Fruit fly (Drosophila melanogaster) whole organism, embryonic: Measurements from ENCODE around the gene unc79.

Experiments
- Bdp1 ChIP-seq: fragments of 200-800 bp; sonication (Bioruptor generic); optimal IDR thresholded peaks from 3 replicates; lab custom pipeline; 2016; ENCODE audit warnings: missing biosample characterization, missing genetic modification characterization
- BtbVII ChIP-seq: fragments of 200-800 bp; sonication (Bioruptor generic); optimal IDR thresholded peaks from 3 replicates; lab custom pipeline; 2017; ENCODE audit warnings: missing biosample characterization, mild to moderate bottlenecking, missing genetic modification characterization
- C15 ChIP-seq: fragments of 200-800 bp; sonication (Bioruptor generic); IDR thresholded peaks from 3 replicates; pipeline ENCODE4 v1.3.6; 2022; ENCODE audit warnings: missing biosample characterization, missing genetic modification characterization
- CG12744 ChIP-seq: fragments of 200-800 bp; sonication (Bioruptor generic); optimal IDR thresholded peaks from 2 replicates; lab custom pipeline; 2016; ENCODE audit warnings: missing biosample characterization, missing genetic modification characterization
- CG13424 ChIP-seq: fragments of 200-800 bp; sonication (Bioruptor generic); optimal IDR thresholded peaks from 2 replicates; lab custom pipeline; 2019; ENCODE audit warnings: missing biosample characterization, mild to moderate bottlenecking, missing genetic modification characterization, moderate library complexity
- CG13624 ChIP-seq: fragments of 200-800 bp; sonication (Bioruptor generic); optimal IDR thresholded peaks from 2 replicates; lab custom pipeline; 2016; ENCODE audit warnings: missing biosample characterization, missing genetic modification characterization
- CG14441 ChIP-seq: fragments of 200-800 bp; sonication (Bioruptor generic); IDR thresholded peaks from 2 replicates; pipeline ENCODE4 v1.3.6; 2022; ENCODE audit warnings: missing biosample characterization, missing genetic modification characterization
- CG15073 ChIP-seq: fragments of 200-800 bp; sonication (Bioruptor generic); optimal IDR thresholded peaks from 2 replicates; lab custom pipeline; 2016; ENCODE audit warnings: missing biosample characterization, missing genetic modification characterization
- CG1529 ChIP-seq: fragments of 200-800 bp; sonication (Bioruptor generic); optimal IDR thresholded peaks from 3 replicates; lab custom pipeline; 2018; ENCODE audit warnings: missing biosample characterization, missing genetic modification characterization
- CG18599 ChIP-seq: fragments of 200-800 bp; sonication (Bioruptor generic); optimal IDR thresholded peaks from 3 replicates; lab custom pipeline; 2017; ENCODE audit warnings: missing biosample characterization, missing genetic modification characterization, mild to moderate bottlenecking, moderate library complexity, missing genetic modification reagents
- CG2120 ChIP-seq: fragments of 200-800 bp; sonication (Bioruptor generic); optimal IDR thresholded peaks from 3 replicates; lab custom pipeline; 2016; ENCODE audit warnings: missing biosample characterization, missing genetic modification characterization
- CG2129 ChIP-seq: fragments of 200-800 bp; sonication (Bioruptor generic); IDR thresholded peaks from 2 replicates; pipeline ENCODE4 v1.3.6; 2022; ENCODE audit warnings: missing biosample characterization, missing genetic modification characterization; ENCODE audit not compliant: partially characterized antibody
- CG30020 ChIP-seq: fragments of 200-800 bp; optimal IDR thresholded peaks from 2 replicates; lab custom pipeline; 2019; ENCODE audit warnings: missing biosample characterization, mild to moderate bottlenecking, missing genetic modification characterization, moderate library complexity
- CG31441 ChIP-seq: fragments of 200-800 bp; sonication (Bioruptor generic); IDR thresholded peaks from 2 replicates; pipeline ENCODE4 v1.3.6; 2022; ENCODE audit warnings: missing biosample characterization, missing genetic modification characterization
- CG3281 ChIP-seq: fragments of 200-800 bp; sonication (Bioruptor generic); optimal IDR thresholded peaks from 3 replicates; lab custom pipeline; 2017; ENCODE audit warnings: missing biosample characterization, mild to moderate bottlenecking, missing genetic modification characterization
- CG4424 ChIP-seq: fragments of 200-800 bp; sonication (Bioruptor generic); optimal IDR thresholded peaks from 3 replicates; lab custom pipeline; 2016; ENCODE audit warnings: missing biosample characterization, missing genetic modification characterization
- CG7357 ChIP-seq: fragments of 200-800 bp; sonication (Bioruptor generic); IDR thresholded peaks from 3 replicates; pipeline ENCODE4 v1.3.6; 2022; ENCODE audit warnings: missing biosample characterization, missing genetic modification characterization
- CG7786 ChIP-seq: fragments of 200-800 bp; sonication (Bioruptor generic); optimal IDR thresholded peaks from 2 replicates; lab custom pipeline; 2016; ENCODE audit warnings: missing biosample characterization, missing genetic modification characterization
- CG8924 ChIP-seq: fragments of 200-800 bp; optimal IDR thresholded peaks from 3 replicates; lab custom pipeline; 2019; ENCODE audit warnings: missing biosample characterization, mild to moderate bottlenecking, missing genetic modification characterization, moderate library complexity
- CG9817 ChIP-seq: fragments of 200-800 bp; sonication (Bioruptor generic); optimal IDR thresholded peaks from 2 replicates; lab custom pipeline; 2018; ENCODE audit warnings: missing biosample characterization, mild to moderate bottlenecking, missing genetic modification characterization, moderate library complexity
- CG9876 ChIP-seq: fragments of 200-800 bp; sonication (Bioruptor generic); optimal IDR thresholded peaks from 2 replicates; lab custom pipeline; 2016; ENCODE audit warnings: missing biosample characterization, missing genetic modification characterization
- Hmx ChIP-seq: fragments of 200-800 bp; sonication (Bioruptor generic); optimal IDR thresholded peaks from 2 replicates; lab custom pipeline; 2016; ENCODE audit warnings: missing biosample characterization, missing genetic modification characterization
- Hr51 ChIP-seq, 2 experiments: fragments of 200-800 bp; sonication (Bioruptor generic); optimal IDR thresholded peaks; 2 replicates in 1 of 2; 3 replicates in 1 of 2; lab custom pipeline; 2016 to 2018; ENCODE audit warnings: missing biosample characterization in 2 of 2, missing genetic modification characterization in 2 of 2, mild to moderate bottlenecking in 1 of 2, moderate library complexity in 1 of 2
- Med ChIP-seq: fragments of 200-800 bp; sonication (Bioruptor generic); peaks from one replicate; lab custom pipeline; 2016; ENCODE audit warnings: missing biosample characterization, missing genetic modification characterization, mild to moderate bottlenecking, inconsistent platforms, moderate library complexity
- NC2α ChIP-seq: fragments of 200-800 bp; sonication (Bioruptor generic); optimal IDR thresholded peaks from 2 replicates; lab custom pipeline; 2016; ENCODE audit warnings: missing biosample characterization, missing genetic modification characterization
- NK7.1 ChIP-seq: fragments of 200-800 bp; sonication (Bioruptor generic); optimal IDR thresholded peaks from 3 replicates; lab custom pipeline; 2016; ENCODE audit warnings: missing biosample characterization, missing genetic modification characterization
- Sry-β ChIP-seq: fragments of 200-800 bp; sonication (Bioruptor generic); optimal IDR thresholded peaks from 2 replicates; lab custom pipeline; 2018; ENCODE audit warnings: missing biosample characterization, mild to moderate bottlenecking, missing genetic modification characterization, moderate library complexity
- Ssrp ChIP-seq: fragments of 200-800 bp; sonication (Bioruptor generic); optimal IDR thresholded peaks from 2 replicates; lab custom pipeline; 2018; ENCODE audit warnings: missing biosample characterization, mild to moderate bottlenecking, missing genetic modification characterization, moderate library complexity
- cato ChIP-seq: fragments of 200-800 bp; sonication (Bioruptor generic); optimal IDR thresholded peaks from 2 replicates; lab custom pipeline; 2016; ENCODE audit warnings: missing biosample characterization, missing genetic modification characterization, borderline replicate concordance
- dmrt99B ChIP-seq: fragments of 200-800 bp; sonication (Bioruptor generic); optimal IDR thresholded peaks from 2 replicates; lab custom pipeline; 2018; ENCODE audit warnings: missing biosample characterization, mild to moderate bottlenecking, missing genetic modification characterization, moderate library complexity
- gce ChIP-seq: fragments of 200-800 bp; sonication (Bioruptor generic); IDR thresholded peaks from 3 replicates; pipeline ENCODE4 v1.3.6; 2022; ENCODE audit warnings: missing biosample characterization, missing genetic modification characterization
- h ChIP-seq: fragments of >200 bp; optimal IDR thresholded peaks from 2 replicates; lab custom pipeline; 2017
- hkb ChIP-seq, 2 experiments: fragments of 200-800 bp in 1 of 2; fragments of >200 bp in 1 of 2; sonication (Bioruptor generic) in 1 of 2; IDR thresholded peaks in 1 of 2; optimal IDR thresholded peaks in 1 of 2; 2 replicates each; pipeline versions ENCODE4 v1.3.6 to Lab custom; 2017 to 2022; ENCODE audit warnings: missing biosample characterization in 1 of 2, missing genetic modification characterization in 1 of 2
- jumu ChIP-seq: fragments of 200-800 bp; sonication (Bioruptor generic); optimal IDR thresholded peaks from 3 replicates; lab custom pipeline; 2016; ENCODE audit warnings: missing biosample characterization, missing genetic modification characterization
- kni ChIP-seq: fragments of 200-800 bp; sonication (Bioruptor generic); optimal IDR thresholded peaks from 3 replicates; lab custom pipeline; 2017; ENCODE audit warnings: mild to moderate bottlenecking, missing biosample characterization, missing genetic modification reagents, missing genetic modification characterization
- lab ChIP-seq: fragments of 200-800 bp; sonication (Bioruptor generic); optimal IDR thresholded peaks from 3 replicates; lab custom pipeline; 2017; ENCODE audit warnings: missing biosample characterization, missing genetic modification characterization, mild to moderate bottlenecking, moderate library complexity, missing genetic modification reagents
- mirr ChIP-seq: fragments of 200-800 bp; sonication (Bioruptor generic); optimal IDR thresholded peaks from 3 replicates; lab custom pipeline; 2018; ENCODE audit warnings: missing biosample characterization, mild to moderate bottlenecking, missing genetic modification characterization
- nau ChIP-seq: fragments of 200-800 bp; sonication (Bioruptor generic); optimal IDR thresholded peaks from 3 replicates; lab custom pipeline; 2017; ENCODE audit warnings: missing biosample characterization, mild to moderate bottlenecking, missing genetic modification characterization, missing genetic modification reagents
- prd ChIP-seq, 3 experiments: fragments of >200 bp in 2 of 3; fragments of 200-800 bp in 1 of 3; sonication (Bioruptor generic) in 1 of 3; optimal IDR thresholded peaks in 2 of 3; IDR thresholded peaks in 1 of 3; 2 replicates in 2 of 3; 3 replicates in 1 of 3; pipeline versions ENCODE4 v1.3.6 to Lab custom; 2017 to 2022; ENCODE audit warnings: missing biosample characterization in 1 of 3, missing genetic modification characterization in 1 of 3
- run ChIP-seq: fragments of 200-800 bp; sonication (Bioruptor generic); optimal IDR thresholded peaks from 3 replicates; lab custom pipeline; 2018; ENCODE audit warnings: missing biosample characterization, mild to moderate bottlenecking, missing genetic modification characterization
- sc ChIP-seq, 3 experiments: fragments of >200 bp in 2 of 3; fragments of 200-800 bp in 1 of 3; sonication (Bioruptor generic) in 1 of 3; optimal IDR thresholded peaks; 2 replicates in 2 of 3; 3 replicates in 1 of 3; lab custom pipeline; 2017; ENCODE audit warnings: mild to moderate bottlenecking in 1 of 3, missing biosample characterization in 1 of 3, missing genetic modification characterization in 1 of 3, missing genetic modification reagents in 1 of 3
- shn ChIP-seq: fragments of 200-800 bp; sonication (Bioruptor generic); optimal IDR thresholded peaks from 3 replicates; lab custom pipeline; 2016; ENCODE audit warnings: missing biosample characterization, missing genetic modification characterization
- so ChIP-seq: fragments of 200-800 bp; sonication (Bioruptor generic); IDR thresholded peaks from 3 replicates; pipeline ENCODE4 v1.3.6; 2022; ENCODE audit warnings: missing biosample characterization, missing genetic modification characterization
- stc ChIP-seq: fragments of 200-800 bp; sonication (Bioruptor generic); IDR thresholded peaks from 2 replicates; pipeline ENCODE4 v1.3.6; 2022; ENCODE audit warnings: missing biosample characterization, missing genetic modification characterization
- sug ChIP-seq: fragments of 200-800 bp; optimal IDR thresholded peaks from 2 replicates; lab custom pipeline; 2019; ENCODE audit warnings: missing biosample characterization, mild to moderate bottlenecking, missing genetic modification characterization, moderate library complexity
- tin ChIP-seq: fragments of 200-800 bp; sonication (Bioruptor generic); optimal IDR thresholded peaks from 3 replicates; lab custom pipeline; 2016; ENCODE audit warnings: missing biosample characterization, missing genetic modification characterization
- tup ChIP-seq: fragments of 200-800 bp; sonication (Bioruptor generic); optimal IDR thresholded peaks from 2 replicates; lab custom pipeline; 2016; ENCODE audit warnings: missing biosample characterization, mild to moderate bottlenecking, missing genetic modification characterization, moderate library complexity
- usp ChIP-seq: fragments of >200 bp; optimal IDR thresholded peaks from 2 replicates; lab custom pipeline; 2017; ENCODE audit warnings: missing biosample characterization, missing genetic modification characterization
- wek ChIP-seq: fragments of 200-800 bp; sonication (Bioruptor generic); optimal IDR thresholded peaks from 3 replicates; lab custom pipeline; 2018; ENCODE audit warnings: missing biosample characterization, mild to moderate bottlenecking, missing genetic modification characterization, moderate library complexity

The unc79 gene

dm6 chr3R:19181214-19181613 is 64.7 kb downstream of the unc79 start (continued):
- TF ChIP-seq CG7786: no peak
- TF ChIP-seq mirr (GFP tag; lab: Kevin White, UChicago): no peak
- TF ChIP-seq dmrt99B (tag; lab: Kevin White, UChicago): peak; percentile 64
- TF ChIP-seq Med (GFP tag; lab: Kevin White, UChicago): peak; percentile 63
- TF ChIP-seq Hmx (GFP tag; lab: Kevin White, UChicago): no peak
- no peak for TF ChIP-seq nau (GFP tag; lab: Kevin White, UChicago)
- TF ChIP-seq hkb (optimal IDR thresholded peaks at IDR 0.05; lab: Kevin White, UChicago): no peak
- TF ChIP-seq hkb (GFP tag; IDR thresholded peaks at IDR 0.05; lab: Robert Waterston, UW): peak; percentile 47
- peak; percentile 31 for TF ChIP-seq CG18599 (GFP tag; lab: Kevin White, UChicago)
- TF ChIP-seq CG2120 (GFP tag; lab: Kevin White, UChicago): peak; percentile 12
- TF ChIP-seq Hr51 (GFP tag; optimal IDR thresholded peaks at IDR 0.05; lab: Kevin White, UChicago): peak in 1 of 2 experiments; percentile 66
- TF ChIP-seq sug (tag; lab: Kevin White, UChicago): no peak
- no peak for TF ChIP-seq lab (GFP tag; lab: Kevin White, UChicago)
- TF ChIP-seq BtbVII (GFP tag; lab: Kevin White, UChicago): no peak
- peak; percentile 30 for TF ChIP-seq Ssrp
- peak; percentile 5 for TF ChIP-seq CG8924 (tag; lab: Kevin White, UChicago)
- peak; percentile 28 for TF ChIP-seq CG13424 (tag; lab: Kevin White, UChicago)
- no peak for TF ChIP-seq CG13624 (GFP tag; lab: Kevin White, UChicago)
- no peak for TF ChIP-seq kni (GFP tag; lab: Kevin White, UChicago)
- TF ChIP-seq CG2129: no peak
- TF ChIP-seq h (lab: Kevin White, UChicago): no peak
- TF ChIP-seq Sry-β (GFP tag; lab: Kevin White, UChicago): no peak
- TF ChIP-seq CG14441 (GFP tag; lab: Robert Waterston, UW): 0 out of 2 replicates have a peak, but pooled peaks have one; percentile 16
- no peak for TF ChIP-seq NC2α
- TF ChIP-seq CG12744 (GFP tag; lab: Kevin White, UChicago): no peak
- no peak for TF ChIP-seq CG15073
- no peak for TF ChIP-seq gce (GFP tag; lab: Robert Waterston, UW)
- TF ChIP-seq CG4424 (GFP tag; lab: Kevin White, UChicago): no peak
- TF ChIP-seq sc (optimal IDR thresholded peaks at IDR 0.05; lab: Kevin White, UChicago): no peak
- TF ChIP-seq sc (GFP tag; optimal IDR thresholded peaks at IDR 0.05; lab: Kevin White, UChicago): no peak
- no peak for TF ChIP-seq run
- peak; percentile 5 for TF ChIP-seq tin
- no peak for TF ChIP-seq CG9876 (GFP tag; lab: Kevin White, UChicago)
- TF ChIP-seq CG30020 (tag; lab: Kevin White, UChicago): no peak
- no peak for TF ChIP-seq prd (optimal IDR thresholded peaks at IDR 0.05; lab: Kevin White, UChicago)
- no peak for TF ChIP-seq prd (GFP tag; IDR thresholded peaks at IDR 0.05; lab: Robert Waterston, UW)
- TF ChIP-seq CG3281 (GFP tag; lab: Kevin White, UChicago): peak; percentile 20
- TF ChIP-seq C15 (GFP tag; lab: Robert Waterston, UW): no peak
- no peak for TF ChIP-seq CG1529 (GFP tag; lab: Kevin White, UChicago)
- TF ChIP-seq wek (GFP tag; lab: Kevin White, UChicago): no peak
- peak; percentile 16 for TF ChIP-seq CG9817 (tag; lab: Kevin White, UChicago)
- no peak for TF ChIP-seq CG7357 (GFP tag; lab: Robert Waterston, UW)
- TF ChIP-seq jumu (GFP tag; lab: Kevin White, UChicago): no peak
- no peak for TF ChIP-seq cato (GFP tag; lab: Kevin White, UChicago)
- TF ChIP-seq so (GFP tag; lab: Robert Waterston, UW): no peak
- TF ChIP-seq stc (GFP tag; lab: Robert Waterston, UW): no peak
- no peak for TF ChIP-seq usp (GFP tag; lab: Kevin White, UChicago)
- no peak for TF ChIP-seq tup (GFP tag; lab: Kevin White, UChicago)
- TF ChIP-seq Bdp1 (GFP tag; lab: Kevin White, UChicago): no peak
- TF ChIP-seq NK7.1 (GFP tag; lab: Kevin White, UChicago): no peak
- TF ChIP-seq CG31441 (GFP tag; lab: Robert Waterston, UW): 0 out of 2 replicates have a peak, but pooled peaks have one; percentile 23
- no peak for TF ChIP-seq shn (GFP tag; lab: Kevin White, UChicago)
